Fruit fly (Drosophila melanogaster) whole organism: Measurements from ENCODE around the gene Tmtc2.

Experiments
- CG8478 ChIP-seq: fragments of >200 bp; optimal IDR thresholded peaks from 2 replicates; lab custom pipeline; 2018; ENCODE audit warnings: inconsistent platforms
- Dll ChIP-seq: fragments of >200 bp; optimal IDR thresholded peaks from 2 replicates; lab custom pipeline; 2017
- EcR ChIP-seq, 2 experiments: fragments of >200 bp; optimal IDR thresholded peaks; 2 replicates each; lab custom pipeline; 2017; ENCODE audit warnings: missing biosample characterization in 2 of 2, missing genetic modification characterization in 2 of 2, missing genetic modification reagents in 2 of 2
- pan ChIP-seq: fragments of >200 bp; optimal IDR thresholded peaks from 2 replicates; lab custom pipeline; 2017
- psq ChIP-seq: fragments of >200 bp; optimal IDR thresholded peaks from 2 replicates; lab custom pipeline; 2017
- usp ChIP-seq: fragments of >200 bp; optimal IDR thresholded peaks from 2 replicates; lab custom pipeline; 2017; ENCODE audit warnings: missing biosample characterization, missing genetic modification characterization, mixed read lengths

Gene Tmtc2

DNA sequence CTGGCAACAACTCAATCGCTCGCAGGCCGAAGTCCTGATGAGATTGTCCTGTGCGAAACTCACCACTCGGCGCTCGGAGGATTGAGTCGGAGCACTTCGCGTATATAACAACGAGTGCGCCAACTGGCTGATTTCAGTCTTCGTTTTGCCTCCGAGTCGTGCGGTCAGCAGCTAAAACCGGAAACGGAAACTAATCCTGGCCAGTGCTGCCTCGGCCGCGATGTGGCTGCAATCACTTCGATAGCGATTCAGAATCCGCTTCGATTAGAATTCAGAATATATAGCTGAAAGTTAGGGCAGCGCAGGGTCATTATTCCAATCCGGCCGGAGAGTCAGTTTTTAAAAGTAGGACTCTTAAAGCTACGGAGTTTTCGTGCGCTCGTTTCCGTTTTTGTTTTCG, at the start of gene Tmtc2:
Tmtc2 (plus strand) TSS at position 134 of the 400 bp plus-strand sequence.
- TF ChIP-seq EcR (GFP tag; optimal IDR thresholded peaks at IDR 0.05; lab: Kevin White, UChicago) (no peak), usp (no peak), CG8478 (lab: Kevin White, UChicago) (no peak), Dll (no peak), pan (no peak), psq (lab: Kevin White, UChicago) (no peak)

DNA sequence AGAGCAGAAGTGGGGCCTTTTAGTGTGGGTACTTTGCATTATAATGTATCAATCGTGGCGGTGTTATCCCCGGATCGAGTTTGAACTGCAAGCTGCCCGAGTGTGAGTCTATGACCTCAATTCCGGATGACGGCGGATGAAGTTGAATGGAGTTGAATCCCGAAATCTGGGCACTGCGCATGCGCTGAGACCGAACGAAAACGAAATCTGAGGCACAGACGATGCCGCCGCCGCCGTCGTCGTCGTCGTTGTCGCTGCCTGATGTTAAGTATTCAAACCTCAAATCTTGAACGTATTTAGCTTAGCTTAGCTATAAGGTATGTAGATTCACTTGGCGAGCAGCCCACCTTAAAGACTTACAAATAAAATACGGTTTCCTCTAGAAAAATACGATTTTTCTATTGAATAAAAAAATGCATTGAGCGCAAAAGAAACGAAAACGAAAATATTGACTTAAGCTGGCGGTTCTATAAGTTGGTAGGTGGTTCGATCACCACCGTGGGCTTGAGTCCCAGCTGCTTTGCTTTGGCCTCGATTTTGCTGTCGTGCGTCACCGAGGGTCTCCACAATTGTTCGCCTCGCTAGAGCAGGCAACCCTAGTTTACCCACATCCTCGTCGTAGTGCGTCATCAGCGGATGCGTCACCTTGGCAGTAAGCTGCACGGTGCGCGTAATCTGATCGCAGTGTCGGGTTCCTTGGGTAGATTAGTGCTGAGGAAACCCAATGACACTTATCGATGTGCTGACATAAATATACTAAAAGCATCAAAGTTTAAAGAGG, 48.7 kb upstream of the Tmtc2 start:
- no peak for TF ChIP-seq EcR (GFP tag; optimal IDR thresholded peaks at IDR 0.05; lab: Kevin White, UChicago)
- TF ChIP-seq psq (lab: Kevin White, UChicago): no peak
- no peak for TF ChIP-seq usp
- no peak for TF ChIP-seq CG8478 (lab: Kevin White, UChicago)
- TF ChIP-seq Dll: no peak
- TF ChIP-seq pan: no peak

dm6 chr2L:877002-877401, 45.6 kb upstream of the Tmtc2 start, which contains the start of gene ninaA:
Gene ninaA (plus strand): TSS chr2L:877302.
- TF ChIP-seq CG8478 (lab: Kevin White, UChicago) (no peak), Dll (no peak), usp (no peak), EcR (GFP tag; optimal IDR thresholded peaks at IDR 0.05; lab: Kevin White, UChicago) (no peak), psq (lab: Kevin White, UChicago) (no peak), pan (no peak)

DNA sequence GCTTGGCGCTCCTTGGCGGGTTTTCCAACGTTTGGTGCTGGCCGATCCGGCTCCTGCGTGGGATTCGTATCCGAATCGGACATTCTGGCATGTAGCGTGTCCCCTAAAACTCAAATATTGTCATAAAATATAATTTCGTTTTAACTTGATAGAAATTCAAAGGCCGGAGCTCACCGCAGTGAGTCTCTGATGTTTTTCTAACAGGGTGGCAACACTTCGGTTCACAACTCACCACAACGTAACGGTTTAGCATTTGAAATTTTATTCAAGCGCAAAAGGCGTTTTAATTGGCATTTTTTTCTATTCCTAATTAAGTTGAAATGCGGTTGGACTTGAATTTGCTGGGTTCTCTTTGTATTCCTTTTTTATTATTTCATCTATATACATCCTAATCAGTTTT, 37.6 kb upstream of the Tmtc2 start, which contains the start of gene CG15824:
CG15824 (minus strand) TSS at position 172 of the 400 bp plus-strand sequence.
- TF ChIP-seq pan: no peak
- no peak for TF ChIP-seq usp
- TF ChIP-seq CG8478 (lab: Kevin White, UChicago): no peak
- TF ChIP-seq EcR (GFP tag; optimal IDR thresholded peaks at IDR 0.05; lab: Kevin White, UChicago): no peak
- TF ChIP-seq psq (lab: Kevin White, UChicago): no peak
- TF ChIP-seq Dll: no peak

- TF ChIP-seq pan: no peak
- TF ChIP-seq CG8478 (lab: Kevin White, UChicago): no peak
- TF ChIP-seq Dll: no peak
- no peak for TF ChIP-seq usp
- no peak for TF ChIP-seq psq (lab: Kevin White, UChicago)
- no peak for TF ChIP-seq EcR (GFP tag; optimal IDR thresholded peaks at IDR 0.05; lab: Kevin White, UChicago)
Measured at dm6 chr2L:886743-887142, 35.9 kb upstream of the Tmtc2 start.

DNA sequence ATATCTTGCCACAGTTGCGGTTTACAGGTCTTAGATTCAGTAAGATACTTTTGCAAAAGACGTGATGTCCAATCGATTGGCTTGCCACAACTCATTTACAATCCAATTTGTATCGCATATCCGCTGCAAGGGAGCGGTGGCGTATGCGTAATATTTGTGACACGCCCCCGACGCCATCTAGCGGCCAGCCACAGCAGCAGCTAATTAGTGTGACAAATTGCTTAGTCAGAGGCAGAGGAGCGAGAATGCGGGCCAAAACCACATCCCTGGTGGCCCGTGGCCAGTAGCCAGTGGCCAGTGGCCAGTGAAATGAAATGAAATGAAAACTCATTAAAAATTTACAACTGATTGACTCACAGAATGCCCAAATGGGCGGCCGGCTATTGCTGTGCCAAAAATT, 34.8 kb upstream of the Tmtc2 start:
- TF ChIP-seq Dll (no peak), EcR (GFP tag; optimal IDR thresholded peaks at IDR 0.05; lab: Kevin White, UChicago) (no peak), CG8478 (lab: Kevin White, UChicago) (no peak), usp (no peak), psq (lab: Kevin White, UChicago) (no peak), pan (no peak)

DNA sequence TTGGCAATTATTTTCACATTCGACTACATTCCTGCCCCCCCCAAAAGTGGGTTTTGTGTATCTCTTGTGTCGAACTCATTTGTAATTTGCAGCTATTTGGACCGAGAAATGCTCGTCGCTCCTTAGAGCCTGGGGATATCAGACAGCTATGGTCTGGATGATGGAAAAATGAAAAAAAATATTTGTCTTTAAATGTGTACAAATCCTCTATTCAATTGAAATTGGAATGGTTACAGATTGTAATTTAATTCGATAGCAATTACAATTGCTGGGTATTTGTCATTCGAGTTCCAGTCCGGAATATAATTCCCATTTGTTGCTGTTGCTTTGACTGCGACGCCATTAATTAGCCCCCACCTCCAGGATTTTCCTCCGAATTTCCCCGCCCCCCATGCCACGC, 32.8 kb upstream of the Tmtc2 start:
- TF ChIP-seq CG8478 (lab: Kevin White, UChicago) (no peak), Dll (no peak), EcR (GFP tag; optimal IDR thresholded peaks at IDR 0.05; lab: Kevin White, UChicago) (no peak)

dm6 chr2L:892461-892860, 30.1 kb upstream of the Tmtc2 start:
- TF ChIP-seq EcR (GFP tag; optimal IDR thresholded peaks at IDR 0.05; lab: Kevin White, UChicago): no peak
- no peak for TF ChIP-seq psq (lab: Kevin White, UChicago)
- no peak for TF ChIP-seq CG8478 (lab: Kevin White, UChicago)
- TF ChIP-seq Dll: no peak
- no peak for TF ChIP-seq pan
- no peak for TF ChIP-seq usp

- TF ChIP-seq pan (no peak), CG8478 (lab: Kevin White, UChicago) (no peak), EcR (GFP tag; optimal IDR thresholded peaks at IDR 0.05; lab: Kevin White, UChicago) (no peak), usp (no peak), Dll (no peak), psq (lab: Kevin White, UChicago) (no peak)
Measured at dm6 chr2L:893171-893570, 29.4 kb upstream of the Tmtc2 start.

dm6 chr2L:895448-895847, 27.1 kb upstream of the Tmtc2 start:
- TF ChIP-seq usp (no peak), Dll (no peak), psq (lab: Kevin White, UChicago) (no peak), pan (no peak), CG8478 (lab: Kevin White, UChicago) (no peak), EcR (GFP tag; optimal IDR thresholded peaks at IDR 0.05; lab: Kevin White, UChicago) (no peak)

DNA sequence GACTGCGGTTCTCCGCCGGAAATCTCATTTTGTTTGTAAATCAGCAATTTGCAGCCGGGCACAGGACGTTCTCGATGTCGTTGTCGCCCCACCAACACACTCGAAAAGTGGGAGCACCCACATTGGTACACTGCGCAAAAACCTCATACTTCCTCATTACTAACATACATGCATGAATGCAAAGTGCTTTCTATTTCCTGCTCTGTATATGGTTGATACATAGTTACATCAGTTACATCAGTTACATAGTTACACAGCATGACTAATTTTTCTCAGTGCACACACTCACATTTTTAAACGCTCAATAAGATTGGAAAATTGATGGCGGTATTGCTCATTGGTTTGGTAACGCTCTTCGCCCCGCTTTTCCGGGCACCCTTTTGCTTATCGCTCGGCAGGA, 25.5 kb upstream of the Tmtc2 start:
- no peak for TF ChIP-seq psq (lab: Kevin White, UChicago)
- TF ChIP-seq usp: no peak
- TF ChIP-seq pan: no peak
- no peak for TF ChIP-seq EcR (GFP tag; optimal IDR thresholded peaks at IDR 0.05; lab: Kevin White, UChicago)
- no peak for TF ChIP-seq CG8478 (lab: Kevin White, UChicago)
- no peak for TF ChIP-seq Dll

DNA sequence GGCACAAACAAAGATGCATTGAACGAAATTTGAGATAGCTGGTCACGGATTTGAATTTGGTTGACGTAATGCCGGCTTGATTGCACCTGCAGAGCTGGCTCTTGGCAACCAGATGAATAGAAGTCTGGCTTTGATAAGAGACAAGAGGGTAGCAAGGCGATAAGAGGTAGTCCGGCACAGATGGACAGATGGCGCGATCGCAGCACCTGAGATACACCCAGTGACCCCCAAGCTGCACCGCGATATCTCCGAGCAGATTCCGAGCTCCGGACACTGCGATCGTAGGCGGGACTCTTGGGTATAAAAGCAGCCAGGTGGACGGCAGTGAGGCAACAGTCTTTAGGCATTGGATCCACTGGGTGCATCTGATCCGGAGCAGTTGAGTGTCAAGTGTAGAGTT, 24.3 kb upstream of the Tmtc2 start, which contains the start of gene Lsp1beta:
Lsp1beta (plus strand) TSS at position 185 of the 400 bp plus-strand sequence.
- TF ChIP-seq pan: no peak
- TF ChIP-seq CG8478 (lab: Kevin White, UChicago): no peak
- TF ChIP-seq psq (lab: Kevin White, UChicago): no peak
- no peak for TF ChIP-seq usp
- no peak for TF ChIP-seq EcR (GFP tag; optimal IDR thresholded peaks at IDR 0.05; lab: Kevin White, UChicago)
- no peak for TF ChIP-seq Dll

DNA sequence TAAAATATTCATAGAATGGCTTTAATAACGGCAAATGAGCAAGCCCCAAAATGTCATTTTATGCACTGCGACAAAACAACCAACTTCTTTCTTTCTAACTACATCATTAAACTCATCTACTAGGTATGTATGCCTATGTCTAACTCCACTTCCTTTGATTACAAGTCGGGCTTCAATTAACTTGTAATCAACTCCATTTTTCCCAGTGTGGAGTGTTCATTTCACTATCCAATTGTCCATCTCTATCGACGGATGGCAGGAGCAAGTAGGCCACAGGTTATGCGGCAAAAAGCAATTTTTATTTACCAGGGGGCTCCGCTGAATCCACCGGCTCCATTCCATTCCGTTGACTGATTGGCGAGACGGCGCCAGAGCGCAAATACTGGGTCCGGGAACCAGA, 18.8 kb upstream of the Tmtc2 start:
- TF ChIP-seq Dll: no peak
- TF ChIP-seq pan: no peak
- no peak for TF ChIP-seq CG8478 (lab: Kevin White, UChicago)
- no peak for TF ChIP-seq EcR (GFP tag; optimal IDR thresholded peaks at IDR 0.05; lab: Kevin White, UChicago)
- TF ChIP-seq psq (lab: Kevin White, UChicago): no peak
- no peak for TF ChIP-seq usp
